Fruit fly (Drosophila melanogaster): Measurements from ENCODE around the gene mRpL9.

Gene mRpL9

dm6 chr3R:15287763-15288162 is 42.8 kb upstream of the mRpL9 start (continued):
- no peak for TF ChIP-seq fd64A (GFP tag; optimal IDR thresholded peaks at IDR 0.05)
- peak; percentile 98 for TF ChIP-seq sd (tag; optimal IDR thresholded peaks at IDR 0.05)
- TF ChIP-seq CG18262 (tag; optimal IDR thresholded peaks at IDR 0.05), result no peak
- no peak for TF ChIP-seq ranshi (GFP tag; IDR thresholded peaks at IDR 0.05)
- no peak for TF ChIP-seq Sry-β (GFP tag; optimal IDR thresholded peaks at IDR 0.05)
- TF ChIP-seq CG11504 (tag; optimal IDR thresholded peaks at IDR 0.05), result peak; percentile 50
- TF ChIP-seq CG13894 (tag; optimal IDR thresholded peaks at IDR 0.05), result peak; percentile 14
- TF ChIP-seq CG3281 (GFP tag; optimal IDR thresholded peaks at IDR 0.05), result no peak
- peak; percentile 68 for TF ChIP-seq Sry-δ (GFP tag; optimal IDR thresholded peaks at IDR 0.05)
- no peak for TF ChIP-seq CG17328 (GFP tag; IDR thresholded peaks at IDR 0.05)
- peak; percentile 23 for TF ChIP-seq nerfin-1 (tag; optimal IDR thresholded peaks at IDR 0.05)
- TF ChIP-seq NC2β (GFP tag; optimal IDR thresholded peaks at IDR 0.05), result no peak
- TF ChIP-seq CG18619 (GFP tag; optimal IDR thresholded peaks at IDR 0.05), result no peak
- no peak for TF ChIP-seq Dref (GFP tag; IDR thresholded peaks at IDR 0.05)
- TF ChIP-seq klu (GFP tag; IDR thresholded peaks at IDR 0.05), result no peak
- peak; percentile 5 for TF ChIP-seq p53 (GFP tag; optimal IDR thresholded peaks at IDR 0.05)
- peak; percentile 83 for TF ChIP-seq CG15514 (GFP tag; optimal IDR thresholded peaks at IDR 0.05)
- TF ChIP-seq ro (GFP tag; IDR thresholded peaks at IDR 0.05), result no peak
- peak; percentile 21 for TF ChIP-seq Dek (tag; optimal IDR thresholded peaks at IDR 0.05)
- TF ChIP-seq tll (GFP tag; optimal IDR thresholded peaks at IDR 0.05), result peak in 1 of 2 experiments; percentile 34
- peak; percentile 41 for TF ChIP-seq ftz-f1 (GFP tag; optimal IDR thresholded peaks at IDR 0.05)
- no peak for TF ChIP-seq GATAe (GFP tag; conservative IDR thresholded peaks at IDR 0.05)
- TF ChIP-seq Blimp-1 (GFP tag; optimal IDR thresholded peaks at IDR 0.05), result no peak
- TF ChIP-seq wdn (GFP tag; IDR thresholded peaks at IDR 0.05), result no peak
- peak; percentile 55 for TF ChIP-seq phol (tag; optimal IDR thresholded peaks at IDR 0.05)
- no peak for TF ChIP-seq B-H2 (GFP tag; optimal IDR thresholded peaks at IDR 0.05)
- TF ChIP-seq CG7987 (GFP tag; optimal IDR thresholded peaks at IDR 0.05), result peak; percentile 35
- no peak for TF ChIP-seq Meics (GFP tag; optimal IDR thresholded peaks at IDR 0.05)
- peak; percentile 6 for TF ChIP-seq Dad (GFP tag; optimal IDR thresholded peaks at IDR 0.05)
- TF ChIP-seq CG12744 (GFP tag; optimal IDR thresholded peaks at IDR 0.05), result no peak
- peak; percentile 45 for TF ChIP-seq chn (GFP tag; optimal IDR thresholded peaks at IDR 0.05)
- no peak for TF ChIP-seq CG4707 (GFP tag; optimal IDR thresholded peaks at IDR 0.05)
- no peak for TF ChIP-seq vfl (GFP tag; optimal IDR thresholded peaks at IDR 0.05)
- TF ChIP-seq lab (GFP tag; optimal IDR thresholded peaks at IDR 0.05), result no peak
- TF ChIP-seq CG13424 (tag; optimal IDR thresholded peaks at IDR 0.05), result peak; percentile 0
- peak; percentile 49 for TF ChIP-seq YL-1 (GFP tag; optimal IDR thresholded peaks at IDR 0.05)
- no peak for TF ChIP-seq Gsc (GFP tag; IDR thresholded peaks at IDR 0.05)
- TF ChIP-seq CG5953 (GFP tag; IDR thresholded peaks at IDR 0.05), result no peak
- peak; percentile 28 for TF ChIP-seq bcd (GFP tag; optimal IDR thresholded peaks at IDR 0.05)
- TF ChIP-seq CG9817 (tag; optimal IDR thresholded peaks at IDR 0.05), result no peak
- TF ChIP-seq CG43689 (GFP tag; IDR thresholded peaks at IDR 0.05), result no peak
- TF ChIP-seq slou (GFP tag; optimal IDR thresholded peaks at IDR 0.05), result no peak
- TF ChIP-seq Hmr (GFP tag; optimal IDR thresholded peaks at IDR 0.05), result peak; percentile 55
- TF ChIP-seq sens (GFP tag), result peak; percentile 64
- no peak for TF ChIP-seq slbo (GFP tag; IDR thresholded peaks at IDR 0.05)
- TF ChIP-seq CG12659 (GFP tag; optimal IDR thresholded peaks at IDR 0.05), result peak; percentile 57
- no peak for TF ChIP-seq fd102C (GFP tag; optimal IDR thresholded peaks at IDR 0.05)
- TF ChIP-seq Med (GFP tag), result peak; percentile 86
- TF ChIP-seq Ets97D (GFP tag; optimal IDR thresholded peaks at IDR 0.05), result peak; percentile 75
- TF ChIP-seq Hr51 (GFP tag; optimal IDR thresholded peaks at IDR 0.05), result peak in 1 of 2 experiments; percentile 7
- no peak for TF ChIP-seq CG34422 (GFP tag; IDR thresholded peaks at IDR 0.05)
